Worm (Caenorhabditis elegans): ENCODE data around the gene sdz-4.

DNA sequence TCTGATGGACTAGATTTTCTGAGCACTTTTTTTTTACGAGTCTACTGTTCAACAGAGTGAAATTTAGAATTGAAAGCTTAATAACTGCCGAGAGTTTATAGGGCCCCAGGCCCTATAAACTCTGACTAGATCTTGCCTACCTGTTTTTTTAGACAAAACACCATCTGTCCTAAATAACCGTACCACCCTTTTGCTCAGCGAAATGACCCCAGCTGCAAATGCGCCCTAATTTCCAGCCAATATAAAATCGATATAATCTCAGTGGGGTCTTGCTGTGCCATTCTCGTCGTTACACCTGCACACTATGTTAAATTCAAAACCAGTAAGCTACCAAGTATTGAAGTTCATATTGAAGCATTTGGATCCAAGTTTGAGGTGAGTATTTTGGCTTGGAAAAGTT lies 15.3 kb downstream of the sdz-4 start, which contains the start of gene fbxc-14:
- TF ChIP-seq tbx-2 (tag; optimal IDR thresholded peaks at IDR 0.05) = no peak
- TF ChIP-seq jun-1 (tag; optimal IDR thresholded peaks at IDR 0.05) = no peak
- no peak for TF ChIP-seq nhr-28 (tag; optimal IDR thresholded peaks at IDR 0.05)
- TF ChIP-seq snpc-4 (tag; optimal IDR thresholded peaks at IDR 0.05) = no peak
- no peak for TF ChIP-seq egl-27 (tag; optimal IDR thresholded peaks at IDR 0.05)
- TF ChIP-seq pqm-1 (tag; optimal IDR thresholded peaks at IDR 0.05) = no peak
- TF ChIP-seq fkh-2 (tag; optimal IDR thresholded peaks at IDR 0.05) = no peak

Data from whole organism, L3 larva.